Fruit fly (Drosophila melanogaster): ENCODE results near the gene Cp7Fc.

The Cp7Fc gene

dm6 chrX:8464378-8465036 lies 12.4 kb upstream of the Cp7Fc start, which contains the start of gene Sptr (continued):
- TF ChIP-seq Rx (GFP tag; IDR thresholded peaks at IDR 0.05), result peak; percentile 82
- peak; percentile 12 for TF ChIP-seq CG6654 (GFP tag; optimal IDR thresholded peaks at IDR 0.05)
- TF ChIP-seq ftz-f1 (GFP tag; optimal IDR thresholded peaks at IDR 0.05), result peak; percentile 54
- TF ChIP-seq CG10979 (tag; optimal IDR thresholded peaks at IDR 0.05), result peak; percentile 63
- no peak for TF ChIP-seq zf30C (GFP tag; optimal IDR thresholded peaks at IDR 0.05)
- peak; percentile 73 for TF ChIP-seq kah (GFP tag; optimal IDR thresholded peaks at IDR 0.05)
- peak; percentile 84 for TF ChIP-seq zfh2 (GFP tag; optimal IDR thresholded peaks at IDR 0.05)
- TF ChIP-seq caup (GFP tag; optimal IDR thresholded peaks at IDR 0.05; ENCODE audit: severe bottlenecking), result peak; percentile 92
- TF ChIP-seq rib (GFP tag; IDR thresholded peaks at IDR 0.05), result peak; percentile 84
- peak; percentile 73 for TF ChIP-seq Blimp-1 (GFP tag; optimal IDR thresholded peaks at IDR 0.05)
- peak; percentile 87 for TF ChIP-seq CG14441 (GFP tag; IDR thresholded peaks at IDR 0.05)
- peak; percentile 95 for TF ChIP-seq CG32532 (GFP tag; IDR thresholded peaks at IDR 0.05)
- peak; percentile 84 for TF ChIP-seq CG7372 (GFP tag; IDR thresholded peaks at IDR 0.05)
- TF ChIP-seq Ada2b (GFP tag; IDR thresholded peaks at IDR 0.05), result peak; percentile 92
- TF ChIP-seq Sox102F (GFP tag; optimal IDR thresholded peaks at IDR 0.05), result peak; percentile 86
- TF ChIP-seq fd102C (GFP tag; optimal IDR thresholded peaks at IDR 0.05), result no peak
- TF ChIP-seq CG7271 (tag; optimal IDR thresholded peaks at IDR 0.05), result no peak
- TF ChIP-seq twi (tag; optimal IDR thresholded peaks at IDR 0.05), result peak; percentile 32

- TF ChIP-seq CG8281 (tag; optimal IDR thresholded peaks at IDR 0.05), result peak; percentile 20
- peak; percentile 91 for TF ChIP-seq CG11504 (tag; optimal IDR thresholded peaks at IDR 0.05)
- no peak for TF ChIP-seq CG10209 (GFP tag; optimal IDR thresholded peaks at IDR 0.05)
- no peak for TF ChIP-seq Med (GFP tag)
- peak; percentile 4 for TF ChIP-seq sens (GFP tag)
Measured at dm6 chrX:8466729-8467215, 10.1 kb upstream of the Cp7Fc start.

dm6 chrX:8468962-8469459 lies 7.9 kb upstream of the Cp7Fc start, which contains the start of gene CG12116:
TSS of gene CG12116 (minus strand) at chrX:8469012.
- TF ChIP-seq CG7786 (GFP tag; optimal IDR thresholded peaks at IDR 0.05) (no peak), Abd-B (GFP tag; optimal IDR thresholded peaks at IDR 0.05) (no peak), sug (tag; optimal IDR thresholded peaks at IDR 0.05) (peak; percentile 25), Pdp1 (GFP tag; optimal IDR thresholded peaks at IDR 0.05) (peak in 1 of 2 experiments; percentile 24)

dm6 chrX:8469606-8470005 lies 7.3 kb upstream of the Cp7Fc start:
- TF ChIP-seq Pdp1 (GFP tag; optimal IDR thresholded peaks at IDR 0.05) (peak in 1 of 2 experiments; percentile 68), gsb (GFP tag; IDR thresholded peaks at IDR 0.05) (no peak)

- no peak for TF ChIP-seq CG2202 (tag; optimal IDR thresholded peaks at IDR 0.05)
- TF ChIP-seq Atf3 (GFP tag; optimal IDR thresholded peaks at IDR 0.05), result no peak
- TF ChIP-seq CG9932 (GFP tag; IDR thresholded peaks at IDR 0.05), result no peak
- TF ChIP-seq Gug (GFP tag; IDR thresholded peaks at IDR 0.05), result no peak
- no peak for TF ChIP-seq CG6854 (GFP tag; optimal IDR thresholded peaks at IDR 0.05)
- TF ChIP-seq bigmax (GFP tag; optimal IDR thresholded peaks at IDR 0.05), result no peak
Measured at dm6 chrX:8470588-8470987, 6.3 kb upstream of the Cp7Fc start, which contains the start of gene Cp7Fa. TSS of gene Cp7Fa (plus strand) at chrX:8470888.
